Worm (Caenorhabditis elegans): ENCODE measurements around the gene F14F7.7.
A peak's percentile ranks its signal among the peaks of the same experiment; 100 is the strongest.

The F14F7.7 gene

DNA sequence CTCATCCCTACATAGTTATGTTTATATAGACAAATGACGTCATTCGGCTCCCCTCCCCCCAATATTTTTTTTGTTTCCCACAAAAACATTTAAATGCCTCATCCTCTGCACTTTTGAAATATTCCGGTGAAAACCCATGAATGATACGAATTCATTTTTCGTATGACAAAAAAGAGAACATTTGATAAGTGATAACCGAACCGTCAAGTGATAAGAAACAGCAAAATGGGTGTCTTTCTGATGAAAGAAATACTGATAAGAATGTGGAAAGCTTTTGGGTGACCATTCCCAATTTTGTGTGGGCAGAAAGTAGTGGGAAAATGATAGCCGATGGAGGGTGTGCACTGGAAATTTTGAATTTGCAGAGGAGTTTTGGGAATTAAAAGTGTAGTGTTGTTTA, 28.6 kb downstream of the F14F7.7 start (continued):
- TF ChIP-seq pqm-1 (tag; optimal IDR thresholded peaks at IDR 0.05), result peak; percentile 98
- TF ChIP-seq F37D6.2 (tag; optimal IDR thresholded peaks at IDR 0.05), result no peak
- peak; percentile 87 for TF ChIP-seq hlh-11 (tag; optimal IDR thresholded peaks at IDR 0.05)
- TF ChIP-seq arid-1 (GFP tag; conservative IDR thresholded peaks at IDR 0.05), result no peak
- TF ChIP-seq lim-7 (GFP tag; IDR thresholded peaks at IDR 0.05), result no peak
- peak; percentile 39 for TF ChIP-seq mxl-3 (GFP tag; optimal IDR thresholded peaks at IDR 0.05)
- peak; percentile 45 for TF ChIP-seq nhr-102 (tag; optimal IDR thresholded peaks at IDR 0.05)

DNA sequence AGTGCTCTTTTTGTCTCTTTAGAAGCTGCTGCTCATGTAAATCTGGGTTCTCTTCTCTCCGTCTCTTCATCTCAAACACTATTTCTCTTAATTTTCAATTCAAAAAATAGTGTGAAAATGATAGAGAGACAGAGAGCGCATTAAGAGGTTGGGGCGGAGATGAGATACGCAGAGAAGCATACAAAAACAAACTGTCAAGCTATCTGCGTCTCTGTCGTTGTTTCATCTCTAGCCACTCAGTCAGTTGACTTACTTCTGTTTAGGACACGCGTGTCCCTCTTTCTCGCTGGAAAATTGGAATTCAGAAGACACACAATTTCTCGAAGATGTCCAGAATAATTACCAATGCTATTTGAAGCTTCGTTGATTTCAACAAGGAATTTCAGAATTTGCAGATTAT, 30.4 kb downstream of the F14F7.7 start:
- no peak for TF ChIP-seq unc-130 (GFP tag; optimal IDR thresholded peaks at IDR 0.05)
- TF ChIP-seq dpl-1 (GFP tag; optimal IDR thresholded peaks at IDR 0.05), result peak; percentile 61
- TF ChIP-seq dmd-6 (GFP tag; IDR thresholded peaks at IDR 0.05), result peak; percentile 89
- TF ChIP-seq mep-1 (tag; optimal IDR thresholded peaks at IDR 0.05), result peak; percentile 91
- TF ChIP-seq dmd-8 (GFP tag; IDR thresholded peaks at IDR 0.05), result no peak
- no peak for TF ChIP-seq D1046.2 (GFP tag; IDR thresholded peaks at IDR 0.05)
- peak; percentile 99 for TF ChIP-seq hlh-30 (tag; optimal IDR thresholded peaks at IDR 0.05; ENCODE audit: insufficient read depth)
- no peak for TF ChIP-seq lin-15B (tag; optimal IDR thresholded peaks at IDR 0.05)
- TF ChIP-seq R02D3.7 (tag; optimal IDR thresholded peaks at IDR 0.05), result no peak
- TF ChIP-seq daf-16 (GFP tag; optimal IDR thresholded peaks at IDR 0.05), result peak in 1 of 2 experiments; percentile 47
- peak; percentile 79 for TF ChIP-seq daf-16 (tag; optimal IDR thresholded peaks at IDR 0.05)
- TF ChIP-seq egl-43 (GFP tag; IDR thresholded peaks at IDR 0.05), result peak; percentile 26; the same call in 1 of the 2 replicates
- TF ChIP-seq rbr-2 (tag; optimal IDR thresholded peaks at IDR 0.05), result peak; percentile 81
- TF ChIP-seq pha-4 (GFP tag; IDR thresholded peaks at IDR 0.05), result peak; percentile 66; the same call in 1 of the 2 replicates
- TF ChIP-seq pha-4 (tag; optimal IDR thresholded peaks at IDR 0.05), result peak; percentile 77
- TF ChIP-seq dve-1 (tag; optimal IDR thresholded peaks at IDR 0.05; ENCODE audit: insufficient read depth), result peak; percentile 97
- TF ChIP-seq T20F7.1 (GFP tag; optimal IDR thresholded peaks at IDR 0.05), result peak; percentile 80
- peak; percentile 60 for TF ChIP-seq nhr-25 (tag; optimal IDR thresholded peaks at IDR 0.05; ENCODE audit: borderline replicate concordance, insufficient read depth)
- TF ChIP-seq ceh-20 (GFP tag; IDR thresholded peaks at IDR 0.05), result peak; percentile 80
- TF ChIP-seq hlh-11 (tag; optimal IDR thresholded peaks at IDR 0.05), result peak; percentile 94
- TF ChIP-seq ama-1 (optimal IDR thresholded peaks at IDR 0.05), result peak; percentile 99
- TF ChIP-seq cey-2 (tag; optimal IDR thresholded peaks at IDR 0.05; ENCODE audit: borderline replicate concordance, insufficient read depth), result no peak
- peak; percentile 12 for TF ChIP-seq spr-3 (GFP tag; optimal IDR thresholded peaks at IDR 0.05)
- TF ChIP-seq fkh-10 (GFP tag; optimal IDR thresholded peaks at IDR 0.05), result peak; percentile 97
- TF ChIP-seq tra-1 (GFP tag; IDR thresholded peaks at IDR 0.05), result peak; percentile 89
- no peak for TF ChIP-seq nhr-111 (GFP tag; optimal IDR thresholded peaks at IDR 0.05)
- peak; percentile 83 for TF ChIP-seq mes-2 (tag; optimal IDR thresholded peaks at IDR 0.05; ENCODE audit: poor library complexity, severe bottlenecking)
- TF ChIP-seq nhr-77 (tag; optimal IDR thresholded peaks at IDR 0.05), result peak; percentile 67
- TF ChIP-seq unc-62 (GFP tag; optimal IDR thresholded peaks at IDR 0.05 in 1 of 2), result peak in 1 of 2 experiments; percentile 99
- TF ChIP-seq unc-62 (tag; optimal IDR thresholded peaks at IDR 0.05), result no peak
- peak in 1 of 2 experiments; percentile 55 for TF ChIP-seq hif-1 (tag; optimal IDR thresholded peaks at IDR 0.05)
- TF ChIP-seq spr-1 (tag; optimal IDR thresholded peaks at IDR 0.05), result no peak
- TF ChIP-seq zag-1 (tag; optimal IDR thresholded peaks at IDR 0.05), result peak; percentile 18
- 0 out of 2 replicates have a peak, but pooled peaks have one; percentile 9 for TF ChIP-seq saeg-2 (GFP tag; IDR thresholded peaks at IDR 0.05)
- TF ChIP-seq zip-2 (tag; optimal IDR thresholded peaks at IDR 0.05), result no peak
- no peak for TF ChIP-seq mdt-29 (GFP tag; IDR thresholded peaks at IDR 0.05)
- peak; percentile 97 for TF ChIP-seq aha-1 (tag)
- TF ChIP-seq mdl-1 (tag; optimal IDR thresholded peaks at IDR 0.05), result peak; percentile 51 to 90
- TF ChIP-seq nhr-48 (tag; optimal IDR thresholded peaks at IDR 0.05), result peak; percentile 85
- TF ChIP-seq nhr-6 (tag; optimal IDR thresholded peaks at IDR 0.05), result peak; percentile 97
- no peak for TF ChIP-seq ceh-44 (GFP tag; IDR thresholded peaks at IDR 0.05)
- TF ChIP-seq unc-39 (tag; optimal IDR thresholded peaks at IDR 0.05), result peak; percentile 23
- TF ChIP-seq gei-8 (GFP tag; optimal IDR thresholded peaks at IDR 0.05), result no peak
- TF ChIP-seq daf-12 (tag; optimal IDR thresholded peaks at IDR 0.05), result no peak

Data from whole organism, L4 larva.